Fruit fly (Drosophila melanogaster): ENCODE measurements around the gene mub.

DNA sequence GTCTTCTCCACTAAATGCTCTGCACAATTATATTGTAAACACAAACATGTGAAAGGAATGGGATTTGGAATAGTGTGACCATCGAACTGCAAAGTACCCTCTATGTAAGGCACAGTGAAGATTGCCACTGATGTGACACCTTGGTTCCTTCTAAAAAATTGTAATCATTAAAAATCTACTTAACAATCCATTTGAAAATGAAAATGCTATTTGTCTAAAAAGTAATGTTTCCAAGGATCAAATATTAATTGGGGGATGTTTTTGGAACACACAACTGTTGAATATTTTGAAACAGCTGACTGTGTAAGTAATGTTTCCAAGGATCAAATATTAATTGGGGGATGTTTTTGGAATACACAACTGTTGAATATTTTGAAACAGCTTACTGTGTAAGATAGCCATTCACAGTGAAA, 16.4 kb upstream of the mub start, which contains the start of gene CG32448:
- TF ChIP-seq CG8359 (GFP tag; optimal IDR thresholded peaks at IDR 0.05; ENCODE audit: borderline replicate concordance), result no peak
- TF ChIP-seq CG8281 (tag; optimal IDR thresholded peaks at IDR 0.05), result no peak
- no peak for TF ChIP-seq Adf1 (GFP tag; IDR thresholded peaks at IDR 0.05)
- no peak for TF ChIP-seq Hmx (GFP tag; optimal IDR thresholded peaks at IDR 0.05)
- no peak for TF ChIP-seq sna (GFP tag; IDR thresholded peaks at IDR 0.05; ENCODE audit: partially characterized antibody)
- TF ChIP-seq ewg (GFP tag; optimal IDR thresholded peaks at IDR 0.05), result peak; percentile 1
- peak; percentile 46 for TF ChIP-seq CG9817 (tag; optimal IDR thresholded peaks at IDR 0.05)
- no peak for TF ChIP-seq HLHmδ (GFP tag; optimal IDR thresholded peaks at IDR 0.05)

Measured in whole organism, embryonic.